Fruit fly (Drosophila melanogaster): Measurements from ENCODE around the gene CG43999.
A peak's percentile ranks its signal among the peaks of the same experiment; 100 is the strongest.

DNA sequence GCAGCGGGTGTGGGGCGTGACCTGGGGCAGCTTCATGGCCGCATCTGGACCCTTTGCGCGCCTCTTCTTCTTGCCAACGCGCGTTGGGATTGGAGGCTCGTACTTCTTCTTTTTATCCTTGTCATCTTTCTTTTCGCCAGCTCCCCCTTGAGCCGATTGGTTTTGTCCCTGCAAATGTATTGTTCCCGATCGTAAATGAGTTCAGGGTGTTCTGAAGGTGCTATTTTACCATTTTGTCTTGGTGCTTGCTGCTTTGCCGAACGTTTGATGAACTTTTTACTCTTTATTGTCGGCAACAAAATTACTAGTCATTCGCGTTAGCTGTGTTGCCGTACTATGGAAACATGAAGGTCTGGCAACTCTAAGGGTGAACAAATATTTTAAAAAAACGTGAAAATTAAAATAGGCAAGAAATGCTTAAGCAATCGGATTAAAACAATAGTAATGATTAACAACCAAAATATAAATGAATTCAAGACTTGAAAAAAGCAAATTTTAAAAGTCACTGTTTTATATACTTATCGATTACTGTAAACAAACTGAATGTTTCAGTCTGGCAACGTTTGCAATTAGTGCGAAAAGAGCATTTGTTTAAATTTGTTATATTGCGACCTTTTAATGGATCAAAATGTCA lies 2.4 kb upstream of the CG43999 start, which contains the start of the genes Rpt2 and CG13599:
- TF ChIP-seq Hr39 (GFP tag; optimal IDR thresholded peaks at IDR 0.05) (no peak), Sox102F (GFP tag; optimal IDR thresholded peaks at IDR 0.05) (no peak), CG1621 (tag; optimal IDR thresholded peaks at IDR 0.05) (no peak), Eip78C (GFP tag) (peak; percentile 19), CG34406 (GFP tag; optimal IDR thresholded peaks at IDR 0.05) (no peak), CG6276 (GFP tag; optimal IDR thresholded peaks at IDR 0.05) (no peak), CG10631 (GFP tag; optimal IDR thresholded peaks at IDR 0.05) (no peak), OdsH (GFP tag; optimal IDR thresholded peaks at IDR 0.05) (no peak), CG6854 (GFP tag; optimal IDR thresholded peaks at IDR 0.05) (no peak), Gug (GFP tag; IDR thresholded peaks at IDR 0.05) (no peak), Sox15 (GFP tag; optimal IDR thresholded peaks at IDR 0.05) (no peak), net (GFP tag; optimal IDR thresholded peaks at IDR 0.05) (no peak)
